Fruit fly (Drosophila melanogaster): ENCODE data around the gene Fntb.

DNA sequence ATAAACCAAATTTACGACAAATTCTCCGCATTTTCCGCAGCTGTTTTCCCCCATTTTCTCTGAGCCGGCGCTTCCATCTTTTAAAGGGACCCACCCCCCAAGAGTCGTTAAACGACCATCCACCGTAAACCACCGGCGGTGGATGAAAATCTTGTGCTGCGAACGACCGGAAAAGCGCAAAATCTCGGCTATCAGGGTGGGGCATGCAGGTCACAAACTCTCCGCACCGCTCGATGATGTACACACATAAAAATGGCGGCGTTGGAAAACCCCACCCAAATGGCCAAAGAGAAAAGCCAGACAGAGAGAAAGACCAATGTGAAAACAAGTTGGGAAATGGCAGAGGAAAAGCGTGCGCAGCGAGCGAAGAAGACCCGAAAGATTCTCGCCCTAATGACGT lies 47.2 kb upstream of the Fntb start:
- TF ChIP-seq woc (GFP tag; optimal IDR thresholded peaks at IDR 0.05) = no peak
- no peak for TF ChIP-seq foxo (GFP tag; optimal IDR thresholded peaks at IDR 0.05)
- no peak for TF ChIP-seq Sp1 (GFP tag; optimal IDR thresholded peaks at IDR 0.05)
- no peak for TF ChIP-seq jim (GFP tag; optimal IDR thresholded peaks at IDR 0.05)
- TF ChIP-seq usp (GFP tag; optimal IDR thresholded peaks at IDR 0.05) = no peak
- no peak for TF ChIP-seq OdsH (GFP tag; optimal IDR thresholded peaks at IDR 0.05)
- no peak for TF ChIP-seq Dfd (GFP tag; optimal IDR thresholded peaks at IDR 0.05)
- TF ChIP-seq Hr83 (GFP tag; optimal IDR thresholded peaks at IDR 0.05; ENCODE audit: poor library complexity, severe bottlenecking) = no peak
- no peak for TF ChIP-seq lola (GFP tag; optimal IDR thresholded peaks at IDR 0.05)
- no peak for TF ChIP-seq psq (GFP tag; optimal IDR thresholded peaks at IDR 0.05)
- TF ChIP-seq h (GFP tag; optimal IDR thresholded peaks at IDR 0.05) = no peak
- TF ChIP-seq CrebA (GFP tag; optimal IDR thresholded peaks at IDR 0.05; ENCODE audit: borderline replicate concordance) = no peak
- no peak for TF ChIP-seq dsf (GFP tag; optimal IDR thresholded peaks at IDR 0.05; ENCODE audit: borderline replicate concordance)
- TF ChIP-seq Hr78 (GFP tag; optimal IDR thresholded peaks at IDR 0.05) = no peak

Data from whole organism, wandering third instar larva.